Worm (Caenorhabditis elegans) whole organism, mixed stage, embryonic: ENCODE measurements around the gene bca-1.

ENCODE experiments used
- M03D4.4 ChIP-seq: sonication (generic microtip); optimal IDR thresholded peaks from 2 replicates; lab custom pipeline; 2017; ENCODE audit warnings: mild to moderate bottlenecking, missing genetic modification characterization, missing compliant biosample characterization
- bed-3 ChIP-seq: fragments of 200-800 bp; sonication (Bioruptor generic); optimal IDR thresholded peaks from 3 replicates; lab custom pipeline; 2018; ENCODE audit warnings: mild to moderate bottlenecking, missing genetic modification characterization, moderate library complexity, missing compliant biosample characterization
- blmp-1 ChIP-seq: fragments of 150-350 bp; optimal IDR thresholded peaks from 2 replicates; lab custom pipeline; 2014; ENCODE audit warnings: missing biosample characterization, missing genetic modification characterization
- ceh-39 ChIP-seq: fragments of 150-350 bp; optimal IDR thresholded peaks from 2 replicates; lab custom pipeline; 2014; ENCODE audit warnings: missing biosample characterization, missing genetic modification characterization
- ceh-43 ChIP-seq: fragments of 200-800 bp; sonication (Bioruptor generic); optimal IDR thresholded peaks from 2 replicates; lab custom pipeline; 2018; ENCODE audit warnings: mild to moderate bottlenecking, missing genetic modification characterization, moderate library complexity, missing compliant biosample characterization
- ceh-83 ChIP-seq: fragments of 200-800 bp; sonication (Bioruptor generic); optimal IDR thresholded peaks from 2 replicates; lab custom pipeline; 2018; ENCODE audit warnings: mild to moderate bottlenecking, missing genetic modification characterization, missing compliant biosample characterization
- ces-1 ChIP-seq: fragments of 150-350 bp; optimal IDR thresholded peaks from 2 replicates; lab custom pipeline; 2014; ENCODE audit warnings: missing biosample characterization, missing genetic modification reagents, missing genetic modification characterization
- cnd-1 ChIP-seq: fragments of 200-800 bp; sonication (Bioruptor generic); optimal IDR thresholded peaks from 2 replicates; lab custom pipeline; 2018; ENCODE audit warnings: mild to moderate bottlenecking, missing genetic modification characterization, missing compliant biosample characterization
- drap-1 ChIP-seq: fragments of 200-800 bp; sonication (Bioruptor generic); optimal IDR thresholded peaks from 3 replicates; lab custom pipeline; 2018; ENCODE audit warnings: mild to moderate bottlenecking, missing genetic modification characterization, missing compliant biosample characterization
- elt-1 ChIP-seq: sonication (generic microtip); optimal IDR thresholded peaks from 2 replicates; lab custom pipeline; 2017; ENCODE audit warnings: missing genetic modification characterization, mild to moderate bottlenecking, missing compliant biosample characterization, antibody characterized with exemption, moderate library complexity, borderline replicate concordance; ENCODE audit not compliant: insufficient read depth
- elt-3 ChIP-seq: fragments of 150-350 bp; optimal IDR thresholded peaks from 2 replicates; lab custom pipeline; 2014; ENCODE audit warnings: missing biosample characterization, missing genetic modification characterization
- flh-1 ChIP-seq: fragments of 200-800 bp; sonication (Bioruptor generic); optimal IDR thresholded peaks from 2 replicates; lab custom pipeline; 2018; ENCODE audit warnings: mild to moderate bottlenecking, missing genetic modification characterization, moderate library complexity, missing compliant biosample characterization
- ham-2 ChIP-seq: fragments of 200-800 bp; sonication (Bioruptor generic); optimal IDR thresholded peaks from 2 replicates; lab custom pipeline; 2018; ENCODE audit warnings: mild to moderate bottlenecking, missing genetic modification characterization, missing compliant biosample characterization
- hlh-1 ChIP-seq: fragments of 150-350 bp; optimal IDR thresholded peaks from 2 replicates; lab custom pipeline; 2014; ENCODE audit warnings: missing biosample characterization, missing genetic modification reagents, missing genetic modification characterization
- lin-13 ChIP-seq: fragments of 150-350 bp; optimal IDR thresholded peaks from 2 replicates; lab custom pipeline; 2014; ENCODE audit warnings: missing biosample characterization, missing genetic modification characterization
- lin-32 ChIP-seq: fragments of 200-800 bp; sonication (Bioruptor generic); optimal IDR thresholded peaks from 2 replicates; lab custom pipeline; 2018; ENCODE audit warnings: mild to moderate bottlenecking, missing genetic modification characterization, missing compliant biosample characterization
- lsy-2 ChIP-seq: fragments of 150-350 bp; optimal IDR thresholded peaks from 2 replicates; lab custom pipeline; 2014; ENCODE audit warnings: missing biosample characterization, missing genetic modification characterization
- mab-5 ChIP-seq: fragments of 150-350 bp; optimal IDR thresholded peaks from 2 replicates; lab custom pipeline; 2014; ENCODE audit warnings: missing biosample characterization, missing genetic modification characterization
- mep-1 ChIP-seq: fragments of 150-350 bp; optimal IDR thresholded peaks from 2 replicates; lab custom pipeline; 2017; ENCODE audit warnings: missing biosample characterization, missing genetic modification reagents, missing genetic modification characterization, inconsistent platforms
- mls-2 ChIP-seq: sonication (generic microtip); optimal IDR thresholded peaks from 2 replicates; lab custom pipeline; 2016; ENCODE audit warnings: mild to moderate bottlenecking, missing genetic modification characterization, moderate library complexity, missing compliant biosample characterization
- nhr-12 ChIP-seq: fragments of 150-350 bp; optimal IDR thresholded peaks from 2 replicates; lab custom pipeline; 2014; ENCODE audit warnings: missing biosample characterization, missing genetic modification characterization
- nhr-2 ChIP-seq: fragments of 150-350 bp; optimal IDR thresholded peaks from 2 replicates; lab custom pipeline; 2014; ENCODE audit warnings: missing biosample characterization, missing genetic modification characterization
- nhr-237 ChIP-seq: fragments of 150-350 bp; optimal IDR thresholded peaks from 2 replicates; lab custom pipeline; 2014; ENCODE audit warnings: missing biosample characterization, missing genetic modification characterization
- nhr-28 ChIP-seq: fragments of 150-350 bp; optimal IDR thresholded peaks from 2 replicates; lab custom pipeline; 2014; ENCODE audit warnings: missing biosample characterization, missing genetic modification characterization
- nhr-76 ChIP-seq: sonication (generic microtip); optimal IDR thresholded peaks from 2 replicates; lab custom pipeline; 2017; ENCODE audit warnings: missing biosample characterization, missing genetic modification characterization
- pha-4 ChIP-seq: fragments of 150-350 bp; optimal IDR thresholded peaks from 2 replicates; lab custom pipeline; 2018; ENCODE audit warnings: missing biosample characterization, missing genetic modification reagents, missing genetic modification characterization
- sem-2 ChIP-seq: fragments of 200-800 bp; sonication (Bioruptor generic); optimal IDR thresholded peaks from 2 replicates; lab custom pipeline; 2018; ENCODE audit warnings: mild to moderate bottlenecking, missing genetic modification characterization, missing compliant biosample characterization
- snpc-4 ChIP-seq: fragments of 150-350 bp; optimal IDR thresholded peaks from 2 replicates; lab custom pipeline; 2014; ENCODE audit warnings: missing biosample characterization, missing genetic modification characterization
- sptf-1 ChIP-seq: sonication (generic microtip); optimal IDR thresholded peaks from 2 replicates; lab custom pipeline; 2017; ENCODE audit warnings: mild to moderate bottlenecking, missing genetic modification characterization, moderate library complexity, missing compliant biosample characterization
- tbx-8 ChIP-seq: fragments of 200-800 bp; sonication (Bioruptor generic); optimal IDR thresholded peaks from 2 replicates; lab custom pipeline; 2018; ENCODE audit warnings: mild to moderate bottlenecking, missing genetic modification characterization, moderate library complexity, missing compliant biosample characterization
- unc-120 ChIP-seq: sonication (generic microtip); optimal IDR thresholded peaks from 2 replicates; lab custom pipeline; 2017; ENCODE audit warnings: missing genetic modification characterization, missing compliant biosample characterization; ENCODE audit not compliant: poor library complexity, severe bottlenecking
- unc-39 ChIP-seq: fragments of 150-350 bp; optimal IDR thresholded peaks from 2 replicates; lab custom pipeline; 2014; ENCODE audit warnings: missing biosample characterization, missing genetic modification characterization
- unc-62 ChIP-seq: fragments of 150-350 bp; optimal IDR thresholded peaks from 2 replicates; lab custom pipeline; 2014; ENCODE audit warnings: missing biosample characterization, missing genetic modification reagents, missing genetic modification characterization
- zip-8 ChIP-seq: fragments of 150-350 bp; optimal IDR thresholded peaks from 2 replicates; lab custom pipeline; 2014; ENCODE audit warnings: missing biosample characterization, missing genetic modification characterization
- ztf-11 ChIP-seq: fragments of 150-350 bp; optimal IDR thresholded peaks from 2 replicates; lab custom pipeline; 2014; ENCODE audit warnings: missing biosample characterization, missing genetic modification characterization

Gene bca-1

DNA sequence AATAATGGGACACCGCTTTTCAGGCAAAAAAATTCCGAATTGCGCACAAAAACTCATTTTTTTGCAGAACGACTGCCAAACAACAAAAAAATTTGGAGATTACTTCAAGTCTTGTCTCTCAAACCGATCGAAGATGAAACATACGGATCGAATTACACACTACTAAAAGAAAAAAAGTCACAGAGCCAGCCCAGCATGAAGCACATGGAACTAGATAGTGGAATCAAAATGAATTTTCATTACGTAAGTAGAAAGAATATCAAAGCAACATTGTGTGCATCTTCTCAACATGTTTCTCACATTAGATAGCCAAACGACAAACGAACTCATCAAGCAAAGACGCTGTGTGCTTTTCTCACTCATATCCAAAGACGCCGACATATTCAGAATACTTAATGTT lies 16.6 kb upstream of the bca-1 start:
- TF ChIP-seq snpc-4 (tag; lab: Kevin White, UChicago) (no peak), blmp-1 (no peak), unc-39 (no peak), elt-1 (tag; lab: Kevin White, UChicago) (no peak), nhr-12 (no peak), ces-1 (GFP tag; lab: Kevin White, UChicago) (no peak), ceh-83 (GFP tag; lab: Kevin White, UChicago) (no peak), sem-2 (GFP tag; lab: Kevin White, UChicago) (no peak)

DNA sequence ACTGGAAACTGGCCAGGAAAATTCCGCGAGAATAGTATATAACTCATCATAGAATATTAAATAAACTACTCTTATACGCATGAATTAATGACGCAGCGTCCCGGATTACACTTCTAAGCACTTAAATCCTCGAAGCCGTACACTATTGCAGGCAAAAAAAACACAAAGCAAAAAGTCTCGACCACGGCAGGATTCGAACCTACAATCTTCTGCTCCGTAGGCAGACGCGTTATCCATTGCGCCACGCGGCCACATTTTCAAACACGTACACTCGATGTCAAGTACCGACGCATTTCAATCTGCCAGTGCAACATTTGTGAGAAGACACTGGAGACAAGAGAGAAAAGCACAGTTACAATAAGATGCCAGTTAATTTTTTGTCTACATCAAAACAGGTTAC lies 15.3 kb upstream of the bca-1 start:
- TF ChIP-seq elt-1 (tag; lab: Kevin White, UChicago): no peak
- peak; percentile 56 for TF ChIP-seq bed-3 (GFP tag; lab: Kevin White, UChicago)
- TF ChIP-seq unc-39: no peak
- TF ChIP-seq mep-1 (tag; lab: Kevin White, UChicago): peak; percentile 18
- TF ChIP-seq snpc-4 (tag; lab: Kevin White, UChicago): no peak
- TF ChIP-seq nhr-2: no peak
- no peak for TF ChIP-seq nhr-76 (tag; lab: Kevin White, UChicago)
- no peak for TF ChIP-seq ztf-11 (tag; lab: Kevin White, UChicago)
- no peak for TF ChIP-seq nhr-28
- TF ChIP-seq hlh-1 (tag; lab: Kevin White, UChicago): peak; percentile 5
- peak; percentile 33 for TF ChIP-seq unc-120
- peak; percentile 21 for TF ChIP-seq lin-13
- TF ChIP-seq ceh-83 (GFP tag; lab: Kevin White, UChicago): peak; percentile 72
- TF ChIP-seq drap-1 (GFP tag; lab: Kevin White, UChicago): peak; percentile 68
- no peak for TF ChIP-seq lsy-2 (tag; lab: Kevin White, UChicago)
- no peak for TF ChIP-seq sem-2 (GFP tag; lab: Kevin White, UChicago)
- no peak for TF ChIP-seq blmp-1
- no peak for TF ChIP-seq nhr-237
- no peak for TF ChIP-seq ham-2 (GFP tag; lab: Kevin White, UChicago)
- peak; percentile 55 for TF ChIP-seq M03D4.4
- TF ChIP-seq cnd-1 (tag; lab: Kevin White, UChicago): peak; percentile 40
- TF ChIP-seq sptf-1 (tag; lab: Kevin White, UChicago): peak; percentile 82
- peak; percentile 57 for TF ChIP-seq mls-2 (tag; lab: Kevin White, UChicago)
- TF ChIP-seq tbx-8 (GFP tag; lab: Kevin White, UChicago): no peak
- TF ChIP-seq mab-5 (tag; lab: Kevin White, UChicago): no peak
- TF ChIP-seq flh-1 (GFP tag; lab: Kevin White, UChicago): no peak
- peak; percentile 20 for TF ChIP-seq ceh-43 (GFP tag; lab: Kevin White, UChicago)
- TF ChIP-seq ces-1 (GFP tag; lab: Kevin White, UChicago): peak; percentile 7
- no peak for TF ChIP-seq unc-62 (GFP tag; lab: Kevin White, UChicago)
- TF ChIP-seq ceh-39 (tag; lab: Kevin White, UChicago): no peak
- no peak for TF ChIP-seq nhr-12
- TF ChIP-seq lin-32 (GFP tag; lab: Kevin White, UChicago): peak; percentile 29
- no peak for TF ChIP-seq zip-8 (tag; lab: Kevin White, UChicago)
- TF ChIP-seq elt-3: no peak
- TF ChIP-seq pha-4: no peak
- TF ChIP-seq, all 35 proteins: peak for 14

ce11 chrX:6216551-6216950 lies 12.0 kb upstream of the bca-1 start, which contains the start of gene lrch-1:
TSS of gene lrch-1 (minus strand) at chrX:6216651.
- no peak for TF ChIP-seq ceh-39 (tag; lab: Kevin White, UChicago)
- no peak for TF ChIP-seq mep-1 (tag; lab: Kevin White, UChicago)
- no peak for TF ChIP-seq pha-4
- TF ChIP-seq bed-3 (GFP tag; lab: Kevin White, UChicago): no peak
- no peak for TF ChIP-seq unc-39
- no peak for TF ChIP-seq nhr-12
- no peak for TF ChIP-seq lin-13
- no peak for TF ChIP-seq zip-8 (tag; lab: Kevin White, UChicago)
- TF ChIP-seq elt-1 (tag; lab: Kevin White, UChicago): no peak
- no peak for TF ChIP-seq nhr-237
- TF ChIP-seq unc-120: no peak
- TF ChIP-seq tbx-8 (GFP tag; lab: Kevin White, UChicago): no peak
- TF ChIP-seq ztf-11 (tag; lab: Kevin White, UChicago): no peak
- TF ChIP-seq blmp-1: no peak
